Worm (Caenorhabditis elegans): ENCODE data around the gene tmed-10.
"Not testable (repeated sequence)": the region's sequence is repeated elsewhere in the genome, so short reads cannot be mapped to it uniquely, and the experiment has no call there.

The tmed-10 gene

ce11 chrV:11304879-11305278, 21.9 kb downstream of the tmed-10 start, which contains the start of gene srh-45:
TSS of gene srh-45 (minus strand) at chrV:11304979.
- TF ChIP-seq dao-5 (tag; optimal IDR thresholded peaks at IDR 0.05) = no peak

ce11 chrV:11304200-11304599, 22.6 kb downstream of the tmed-10 start:
- TF ChIP-seq dao-5 (tag; optimal IDR thresholded peaks at IDR 0.05) (no peak), him-1 (tag; optimal IDR thresholded peaks at IDR 0.05) (no peak), W03F9.2 (tag; optimal IDR thresholded peaks at IDR 0.05) (no peak)

ce11 chrV:11302698-11303097, 24.1 kb downstream of the tmed-10 start, which contains the start of gene srh-46:
TSS of gene srh-46 (minus strand) at chrV:11302886.
- no peak for TF ChIP-seq dao-5 (tag; optimal IDR thresholded peaks at IDR 0.05)
- no peak for TF ChIP-seq him-1 (tag; optimal IDR thresholded peaks at IDR 0.05)
- no peak for TF ChIP-seq W03F9.2 (tag; optimal IDR thresholded peaks at IDR 0.05)

- no peak for TF ChIP-seq him-1 (tag; optimal IDR thresholded peaks at IDR 0.05)
- TF ChIP-seq dao-5 (tag; optimal IDR thresholded peaks at IDR 0.05) = no peak
- no peak for TF ChIP-seq W03F9.2 (tag; optimal IDR thresholded peaks at IDR 0.05)
These were observed 26.2 kb downstream of the tmed-10 start, which contains the start of gene srh-47 for ce11 chrV:11300539-11300938. TSS of gene srh-47 (minus strand) at chrV:11300639.

- no peak for TF ChIP-seq dao-5 (tag; optimal IDR thresholded peaks at IDR 0.05)
- TF ChIP-seq him-1 (tag; optimal IDR thresholded peaks at IDR 0.05) = no peak
- TF ChIP-seq W03F9.2 (tag; optimal IDR thresholded peaks at IDR 0.05) = no peak
These were observed 27.4 kb downstream of the tmed-10 start for ce11 chrV:11299406-11299805.

ce11 chrV:11298632-11299031, 28.1 kb downstream of the tmed-10 start, which contains the start of gene T03F7.5:
TSS of gene T03F7.5 (minus strand) at chrV:11298732.
- no peak for TF ChIP-seq W03F9.2 (tag; optimal IDR thresholded peaks at IDR 0.05)
- TF ChIP-seq him-1 (tag; optimal IDR thresholded peaks at IDR 0.05) = no peak
- TF ChIP-seq dao-5 (tag; optimal IDR thresholded peaks at IDR 0.05) = no peak

- no peak for TF ChIP-seq him-1 (tag; optimal IDR thresholded peaks at IDR 0.05)
- TF ChIP-seq W03F9.2 (tag; optimal IDR thresholded peaks at IDR 0.05) = no peak
- no peak for TF ChIP-seq dao-5 (tag; optimal IDR thresholded peaks at IDR 0.05)
These were observed 32.4 kb downstream of the tmed-10 start, which contains the start of gene T03F7.6 for ce11 chrV:11294393-11294792. TSS of gene T03F7.6 (plus strand) at chrV:11294693.

- TF ChIP-seq W03F9.2 (tag; optimal IDR thresholded peaks at IDR 0.05) (no peak), dao-5 (tag; optimal IDR thresholded peaks at IDR 0.05) (no peak), him-1 (tag; optimal IDR thresholded peaks at IDR 0.05) (no peak)
These were observed 34.1 kb downstream of the tmed-10 start for ce11 chrV:11292682-11293081.

- TF ChIP-seq him-1 (tag; optimal IDR thresholded peaks at IDR 0.05) (no peak), dao-5 (tag; optimal IDR thresholded peaks at IDR 0.05) (no peak), W03F9.2 (tag; optimal IDR thresholded peaks at IDR 0.05) (no peak)
These were observed 35.9 kb downstream of the tmed-10 start, which contains the start of gene C03E10.1 for ce11 chrV:11290888-11291287. TSS of gene C03E10.1 (plus strand) at chrV:11291188.

ce11 chrV:11286114-11286513, 40.6 kb downstream of the tmed-10 start, which contains the start of gene C03E10.3:
TSS of gene C03E10.3 (plus strand) at chrV:11286414.
- not testable (repeated sequence) for TF ChIP-seq W03F9.2, dao-5, him-1 (tag; optimal IDR thresholded peaks at IDR 0.05)

- TF ChIP-seq W03F9.2 (tag; optimal IDR thresholded peaks at IDR 0.05) = no peak
- no peak for TF ChIP-seq dao-5 (tag; optimal IDR thresholded peaks at IDR 0.05)
- no peak for TF ChIP-seq him-1 (tag; optimal IDR thresholded peaks at IDR 0.05)
These were observed 44.5 kb downstream of the tmed-10 start, which contains the start of gene gly-20 for ce11 chrV:11282272-11282671. TSS of gene gly-20 (plus strand) at chrV:11282572.

ce11 chrV:11281414-11282209, 45.2 kb downstream of the tmed-10 start:
- TF ChIP-seq dao-5 (tag; optimal IDR thresholded peaks at IDR 0.05) (no peak), W03F9.2 (tag; optimal IDR thresholded peaks at IDR 0.05) (no peak), him-1 (tag; optimal IDR thresholded peaks at IDR 0.05) (no peak)

ce11 chrV:11279564-11279963, 47.2 kb downstream of the tmed-10 start:
- TF ChIP-seq him-1 (tag; optimal IDR thresholded peaks at IDR 0.05) (no peak), W03F9.2 (tag; optimal IDR thresholded peaks at IDR 0.05) (no peak), dao-5 (tag; optimal IDR thresholded peaks at IDR 0.05) (no peak)
